Fruit fly (Drosophila melanogaster) whole organism, embryonic: ENCODE data around the gene CG34179.

ENCODE experiments used
- Adf1 ChIP-seq: fragments of 200-800 bp; sonication (Bioruptor generic); IDR thresholded peaks from 2 replicates; pipeline ENCODE4 v1.3.6; 2022; ENCODE audit warnings: missing biosample characterization, missing genetic modification characterization
- Antp ChIP-seq: fragments of 200-800 bp; sonication (Bioruptor generic); optimal IDR thresholded peaks from 3 replicates; lab custom pipeline; 2016; ENCODE audit warnings: missing biosample characterization, missing genetic modification characterization
- B-H2 ChIP-seq: fragments of 200-800 bp; sonication (Bioruptor generic); optimal IDR thresholded peaks from 2 replicates; lab custom pipeline; 2018; ENCODE audit warnings: missing biosample characterization, mild to moderate bottlenecking, missing genetic modification characterization
- CG10267 ChIP-seq: fragments of 200-800 bp; sonication (Bioruptor generic); optimal IDR thresholded peaks from 2 replicates; lab custom pipeline; 2018; ENCODE audit warnings: missing biosample characterization, mild to moderate bottlenecking, missing genetic modification characterization, moderate library complexity
- CG10959 ChIP-seq: fragments of 200-800 bp; sonication (Bioruptor generic); IDR thresholded peaks from 2 replicates; pipeline ENCODE4 v1.3.6; 2022; ENCODE audit warnings: missing biosample characterization, missing genetic modification characterization
- CG12236 ChIP-seq: fragments of 200-800 bp; sonication (Bioruptor generic); optimal IDR thresholded peaks from 2 replicates; lab custom pipeline; 2016; ENCODE audit warnings: missing biosample characterization, missing genetic modification characterization
- CG13287 ChIP-seq: fragments of 200-800 bp; sonication (Bioruptor generic); IDR thresholded peaks from 2 replicates; pipeline ENCODE4 v1.3.6; 2022; ENCODE audit warnings: missing biosample characterization, missing genetic modification characterization; ENCODE audit not compliant: partially characterized antibody
- CG14965 ChIP-seq: fragments of 200-800 bp; sonication (Bioruptor generic); optimal IDR thresholded peaks from 2 replicates; lab custom pipeline; 2016; ENCODE audit warnings: missing biosample characterization, missing genetic modification characterization, borderline replicate concordance
- CG17802 ChIP-seq: fragments of 200-800 bp; sonication (Bioruptor generic); optimal IDR thresholded peaks from 2 replicates; lab custom pipeline; 2018; ENCODE audit warnings: missing biosample characterization, mild to moderate bottlenecking, missing genetic modification characterization, moderate library complexity
- CG17912 ChIP-seq: fragments of 200-800 bp; sonication (Bioruptor generic); optimal IDR thresholded peaks from 2 replicates; lab custom pipeline; 2018; ENCODE audit warnings: missing biosample characterization, mild to moderate bottlenecking, missing genetic modification characterization
- CG18476 ChIP-seq: fragments of 200-800 bp; sonication (Bioruptor generic); optimal IDR thresholded peaks from 2 replicates; lab custom pipeline; 2016; ENCODE audit warnings: missing biosample characterization, mild to moderate bottlenecking, missing genetic modification characterization
- CG18619 ChIP-seq: fragments of 200-800 bp; sonication (Bioruptor generic); optimal IDR thresholded peaks from 3 replicates; lab custom pipeline; 2017; ENCODE audit warnings: missing biosample characterization, mild to moderate bottlenecking, missing genetic modification characterization
- CG31224 ChIP-seq: fragments of 200-800 bp; sonication (Bioruptor generic); IDR thresholded peaks from 2 replicates; pipeline ENCODE4 v1.3.6; 2022; ENCODE audit warnings: missing biosample characterization, missing genetic modification characterization
- CG42726 ChIP-seq: fragments of 200-800 bp; sonication (Bioruptor generic); IDR thresholded peaks from 2 replicates; pipeline ENCODE4 v1.3.6; 2022; ENCODE audit warnings: missing biosample characterization, missing genetic modification characterization; ENCODE audit not compliant: partially characterized antibody
- CG4328 ChIP-seq: fragments of 200-800 bp; sonication (Bioruptor generic); optimal IDR thresholded peaks from 3 replicates; lab custom pipeline; 2017; ENCODE audit warnings: missing biosample characterization, missing genetic modification reagents, missing genetic modification characterization
- CG4404 ChIP-seq: fragments of 200-800 bp; sonication (Bioruptor generic); IDR thresholded peaks from 2 replicates; pipeline ENCODE4 v1.3.6; 2022; ENCODE audit warnings: missing biosample characterization, missing genetic modification characterization
- CG4820 ChIP-seq: fragments of 200-800 bp; sonication (Bioruptor generic); optimal IDR thresholded peaks from 3 replicates; lab custom pipeline; 2016; ENCODE audit warnings: missing biosample characterization, missing genetic modification characterization
- CG6272 ChIP-seq: fragments of 200-800 bp; sonication (Bioruptor generic); IDR thresholded peaks from 2 replicates; pipeline ENCODE4 v1.3.6; 2022; ENCODE audit warnings: missing biosample characterization, missing genetic modification characterization
- CG7839 ChIP-seq: fragments of 200-800 bp; sonication (Bioruptor generic); optimal IDR thresholded peaks from 3 replicates; lab custom pipeline; 2018; ENCODE audit warnings: missing biosample characterization, mild to moderate bottlenecking, missing genetic modification characterization, moderate library complexity
- CG8281 ChIP-seq: fragments of 200-800 bp; sonication (Bioruptor generic); optimal IDR thresholded peaks from 2 replicates; lab custom pipeline; 2018; ENCODE audit warnings: missing biosample characterization, mild to moderate bottlenecking, missing genetic modification characterization, moderate library complexity
- CG8388 ChIP-seq: fragments of 200-800 bp; sonication (Bioruptor generic); optimal IDR thresholded peaks from 2 replicates; lab custom pipeline; 2019; ENCODE audit warnings: missing biosample characterization, mild to moderate bottlenecking, missing genetic modification characterization, moderate library complexity
- Elba2 ChIP-seq: fragments of 200-800 bp; sonication (Bioruptor generic); optimal IDR thresholded peaks from 3 replicates; lab custom pipeline; 2016; ENCODE audit warnings: missing biosample characterization, missing genetic modification characterization
- Fer3 ChIP-seq: fragments of 200-800 bp; sonication (Bioruptor generic); optimal IDR thresholded peaks from 2 replicates; lab custom pipeline; 2018; ENCODE audit warnings: missing biosample characterization, mild to moderate bottlenecking, missing genetic modification characterization, moderate library complexity
- H15 ChIP-seq: fragments of 200-800 bp; sonication (Bioruptor generic); IDR thresholded peaks from 3 replicates; pipeline ENCODE4 v1.3.6; 2022; ENCODE audit warnings: missing biosample characterization, missing genetic modification characterization
- Hsf ChIP-seq: fragments of 200-800 bp; sonication (Bioruptor generic); optimal IDR thresholded peaks from 3 replicates; lab custom pipeline; 2016; ENCODE audit warnings: missing biosample characterization, missing genetic modification characterization
- Oaz ChIP-seq: fragments of 200-800 bp; sonication (Bioruptor generic); IDR thresholded peaks from 2 replicates; pipeline ENCODE4 v1.3.6; 2022; ENCODE audit warnings: missing biosample characterization, missing genetic modification characterization
- bowl ChIP-seq: fragments of 200-800 bp; sonication (Bioruptor generic); IDR thresholded peaks from 2 replicates; pipeline ENCODE4 v1.3.6; 2022; ENCODE audit warnings: missing biosample characterization, missing genetic modification characterization
- chm ChIP-seq: fragments of 200-800 bp; sonication (Bioruptor generic); IDR thresholded peaks from 2 replicates; pipeline ENCODE4 v1.3.6; 2022; ENCODE audit warnings: missing biosample characterization, missing genetic modification characterization
- corto ChIP-seq: fragments of 200-800 bp; sonication (Bioruptor generic); optimal IDR thresholded peaks from 2 replicates; lab custom pipeline; 2016; ENCODE audit warnings: missing biosample characterization, mild to moderate bottlenecking, missing genetic modification characterization, moderate library complexity
- crc ChIP-seq: fragments of 200-800 bp; sonication (Bioruptor generic); optimal IDR thresholded peaks from 2 replicates; lab custom pipeline; 2016; ENCODE audit warnings: missing biosample characterization, missing genetic modification characterization
- dm ChIP-seq: fragments of 200-800 bp; sonication (Bioruptor generic); optimal IDR thresholded peaks from 3 replicates; lab custom pipeline; 2016; ENCODE audit warnings: missing biosample characterization, missing genetic modification characterization
- fd3F ChIP-seq: fragments of 200-800 bp; sonication (Bioruptor generic); optimal IDR thresholded peaks from 2 replicates; lab custom pipeline; 2018; ENCODE audit warnings: missing biosample characterization, mild to moderate bottlenecking, missing genetic modification characterization, moderate library complexity
- ftz-f1 ChIP-seq: fragments of 200-800 bp; sonication (Bioruptor generic); optimal IDR thresholded peaks from 2 replicates; lab custom pipeline; 2016; ENCODE audit warnings: missing biosample characterization, missing genetic modification characterization
- gsb ChIP-seq: fragments of 200-800 bp; sonication (Bioruptor generic); IDR thresholded peaks from 2 replicates; pipeline ENCODE4 v1.3.6; 2022; ENCODE audit warnings: missing biosample characterization, missing genetic modification characterization
- gsb-n ChIP-seq: fragments of 200-800 bp; sonication (Bioruptor generic); optimal IDR thresholded peaks from 3 replicates; lab custom pipeline; 2018; ENCODE audit warnings: missing biosample characterization, mild to moderate bottlenecking, missing genetic modification characterization
- hb ChIP-seq: fragments of 200-800 bp; sonication (Bioruptor generic); IDR thresholded peaks from 3 replicates; pipeline ENCODE4 v1.3.6; 2022; ENCODE audit warnings: missing biosample characterization, missing genetic modification characterization; ENCODE audit not compliant: partially characterized antibody
- hth ChIP-seq: fragments of >200 bp; optimal IDR thresholded peaks from 2 replicates; lab custom pipeline; 2017; ENCODE audit warnings: inconsistent platforms
- knrl ChIP-seq: fragments of 200-800 bp; sonication (Bioruptor generic); IDR thresholded peaks from 3 replicates; pipeline ENCODE4 v1.3.6; 2022; ENCODE audit warnings: missing biosample characterization, missing genetic modification characterization; ENCODE audit not compliant: partially characterized antibody
- luna ChIP-seq: fragments of 200-800 bp; sonication (Bioruptor generic); optimal IDR thresholded peaks from 2 replicates; lab custom pipeline; 2016; ENCODE audit warnings: missing biosample characterization, missing genetic modification characterization
- nerfin-1 ChIP-seq: fragments of 200-800 bp; sonication (Bioruptor generic); optimal IDR thresholded peaks from 3 replicates; lab custom pipeline; 2019; ENCODE audit warnings: missing biosample characterization, mild to moderate bottlenecking, missing genetic modification characterization, moderate library complexity
- nom ChIP-seq: fragments of 200-800 bp; sonication (Bioruptor generic); optimal IDR thresholded peaks from 2 replicates; lab custom pipeline; 2017; ENCODE audit warnings: missing biosample characterization, missing genetic modification characterization, mild to moderate bottlenecking, moderate library complexity, missing genetic modification reagents
- oc ChIP-seq: fragments of 200-800 bp; sonication (Bioruptor generic); optimal IDR thresholded peaks from 2 replicates; lab custom pipeline; 2018; ENCODE audit warnings: missing biosample characterization, mild to moderate bottlenecking, missing genetic modification characterization, moderate library complexity
- org-1 ChIP-seq: fragments of 200-800 bp; sonication (Bioruptor generic); optimal IDR thresholded peaks from 2 replicates; lab custom pipeline; 2017; ENCODE audit warnings: missing biosample characterization, missing genetic modification characterization
- sd ChIP-seq: fragments of 200-800 bp; sonication (Bioruptor generic); optimal IDR thresholded peaks from 3 replicates; lab custom pipeline; 2018; ENCODE audit warnings: missing biosample characterization, mild to moderate bottlenecking, missing genetic modification characterization, moderate library complexity
- sens ChIP-seq: fragments of 200-800 bp; sonication (Bioruptor generic); peaks from one replicate; lab custom pipeline; 2016; ENCODE audit warnings: missing biosample characterization, missing genetic modification characterization
- sens-2 ChIP-seq: fragments of 200-800 bp; sonication (Bioruptor generic); IDR thresholded peaks from 2 replicates; pipeline ENCODE4 v1.3.6; 2022; ENCODE audit warnings: missing biosample characterization, missing genetic modification characterization
- slbo ChIP-seq: fragments of 200-800 bp; sonication (Bioruptor generic); IDR thresholded peaks from 2 replicates; pipeline ENCODE4 v1.3.6; 2022; ENCODE audit warnings: missing biosample characterization, missing genetic modification characterization
- stc ChIP-seq: fragments of 200-800 bp; sonication (Bioruptor generic); IDR thresholded peaks from 2 replicates; pipeline ENCODE4 v1.3.6; 2022; ENCODE audit warnings: missing biosample characterization, missing genetic modification characterization
- tap ChIP-seq: fragments of 200-800 bp; optimal IDR thresholded peaks from 3 replicates; lab custom pipeline; 2019; ENCODE audit warnings: missing biosample characterization, mild to moderate bottlenecking, missing genetic modification characterization, moderate library complexity
- zen2 ChIP-seq: fragments of 200-800 bp; sonication (Bioruptor generic); IDR thresholded peaks from 3 replicates; pipeline ENCODE4 v1.3.6; 2022; ENCODE audit warnings: missing biosample characterization, missing genetic modification characterization; ENCODE audit not compliant: partially characterized antibody

CG34179 gene

dm6 chr2L:6045972-6046718 is 2.4 kb downstream of the CG34179 start, which contains the start of gene Pfas (continued):
- TF ChIP-seq Fer3 = peak; percentile 53
- TF ChIP-seq CG14965 (GFP tag; lab: Kevin White, UChicago) = no peak
- TF ChIP-seq hth (lab: Kevin White, UChicago) = no peak
- no peak for TF ChIP-seq stc
- TF ChIP-seq bowl (GFP tag; lab: Robert Waterston, UW) = no peak
- TF ChIP-seq hb (GFP tag; lab: Robert Waterston, UW) = no peak
- TF ChIP-seq Adf1 (GFP tag; lab: Robert Waterston, UW) = 0 out of 2 replicates have a peak, but pooled peaks have one; percentile 34
- no peak for TF ChIP-seq Oaz
- no peak for TF ChIP-seq gsb
- TF ChIP-seq CG12236 (GFP tag; lab: Kevin White, UChicago) = no peak
- no peak for TF ChIP-seq gsb-n (tag; lab: Kevin White, UChicago)
- TF ChIP-seq CG4404 (GFP tag; lab: Robert Waterston, UW) = no peak
- TF ChIP-seq CG42726 = no peak
- TF ChIP-seq zen2 (GFP tag; lab: Robert Waterston, UW) = no peak
- peak; percentile 6 for TF ChIP-seq CG17912 (GFP tag; lab: Kevin White, UChicago)
- peak; percentile 90 for TF ChIP-seq sd
- peak; percentile 28 for TF ChIP-seq CG4820 (GFP tag; lab: Kevin White, UChicago)
- peak; percentile 45 for TF ChIP-seq Hsf (GFP tag; lab: Kevin White, UChicago)
- TF ChIP-seq CG18619 (GFP tag; lab: Kevin White, UChicago) = peak; percentile 38
- no peak for TF ChIP-seq CG13287 (GFP tag; lab: Robert Waterston, UW)
- no peak for TF ChIP-seq H15 (GFP tag; lab: Robert Waterston, UW)
- TF ChIP-seq CG17802 (tag; lab: Kevin White, UChicago) = no peak
- peak; percentile 65 for TF ChIP-seq ftz-f1
- no peak for TF ChIP-seq CG6272
- TF ChIP-seq Elba2 (GFP tag; lab: Kevin White, UChicago) = no peak
- TF ChIP-seq Antp (GFP tag; lab: Kevin White, UChicago) = peak; percentile 38
- TF ChIP-seq CG10267 = peak; percentile 76
- TF ChIP-seq CG31224 (GFP tag; lab: Robert Waterston, UW) = no peak
- no peak for TF ChIP-seq fd3F (GFP tag; lab: Kevin White, UChicago)
- TF ChIP-seq B-H2 (GFP tag; lab: Kevin White, UChicago) = peak; percentile 83
- peak; percentile 38; the same call in 1 of the 2 replicates for TF ChIP-seq chm (GFP tag; lab: Robert Waterston, UW)
- peak; percentile 25 for TF ChIP-seq org-1
- TF ChIP-seq dm = peak; percentile 39
- no peak for TF ChIP-seq knrl (GFP tag; lab: Robert Waterston, UW)
- TF ChIP-seq nom = no peak
- no peak for TF ChIP-seq CG18476 (GFP tag; lab: Kevin White, UChicago)
- peak; percentile 55 for TF ChIP-seq CG7839
- TF ChIP-seq CG8388 (GFP tag; lab: Kevin White, UChicago) = no peak
- no peak for TF ChIP-seq luna (GFP tag; lab: Kevin White, UChicago)
- peak; percentile 65 for TF ChIP-seq slbo (GFP tag; lab: Robert Waterston, UW)
- TF ChIP-seq sens-2 (GFP tag; lab: Robert Waterston, UW) = no peak
- TF ChIP-seq CG10959 = peak; percentile 54
- no peak for TF ChIP-seq CG8281 (tag; lab: Kevin White, UChicago)
- peak; percentile 15 for TF ChIP-seq oc (tag; lab: Kevin White, UChicago)
- peak; percentile 22 for TF ChIP-seq nerfin-1 (tag; lab: Kevin White, UChicago)
- TF ChIP-seq CG4328 (GFP tag; lab: Kevin White, UChicago) = peak; percentile 27
- peak; percentile 87 for TF ChIP-seq sens (GFP tag; lab: Kevin White, UChicago)
- peak; percentile 34 for TF ChIP-seq crc
- TF ChIP-seq tap (tag; lab: Kevin White, UChicago) = no peak
- TF ChIP-seq corto = no peak
